Fruit fly (Drosophila melanogaster): ENCODE results near the gene CG13272.

- no peak for TF ChIP-seq Clk (GFP tag; optimal IDR thresholded peaks at IDR 0.05)
- TF ChIP-seq CG1620 (GFP tag; optimal IDR thresholded peaks at IDR 0.05), result no peak
- no peak for TF ChIP-seq cic (GFP tag; optimal IDR thresholded peaks at IDR 0.05)
- no peak for TF ChIP-seq tj (GFP tag; optimal IDR thresholded peaks at IDR 0.05)
- no peak for TF ChIP-seq kay (GFP tag; ENCODE audit: borderline replicate concordance)
- TF ChIP-seq Crg-1 (GFP tag; optimal IDR thresholded peaks at IDR 0.05), result no peak
- TF ChIP-seq CG7045 (GFP tag; optimal IDR thresholded peaks at IDR 0.05), result no peak
- no peak for TF ChIP-seq pad (GFP tag; optimal IDR thresholded peaks at IDR 0.05)
- peak; percentile 9 for TF ChIP-seq Mnt (GFP tag; optimal IDR thresholded peaks at IDR 0.05)
- TF ChIP-seq bab1 (GFP tag; optimal IDR thresholded peaks at IDR 0.05), result no peak
- no peak for TF ChIP-seq CG12768 (GFP tag; optimal IDR thresholded peaks at IDR 0.05)
- TF ChIP-seq CG11617 (GFP tag; optimal IDR thresholded peaks at IDR 0.05), result no peak
Measured at dm6 chr2L:16799496-16799895, 5.2 kb upstream of the CG13272 start.

All from whole organism, adult.